Worm (Caenorhabditis elegans) whole organism, early embryonic: ENCODE results near the gene wdr-37.

Experiments used
- B0310.2 ChIP-seq: sonication (generic microtip); optimal IDR thresholded peaks from 2 replicates; lab custom pipeline; 2016; ENCODE audit warnings: mild to moderate bottlenecking, missing genetic modification characterization, missing compliant biosample characterization
- ama-1 ChIP-seq: fragments of 150-350 bp; optimal IDR thresholded peaks from 2 replicates; lab custom pipeline; 2014
- ets-7 ChIP-seq: sonication (generic microtip); optimal IDR thresholded peaks from 2 replicates; lab custom pipeline; 2016; ENCODE audit warnings: missing genotype, missing genetic modification characterization, missing compliant biosample characterization
- flt-1 ChIP-seq: fragments of 200-800 bp; sonication (Bioruptor generic); IDR thresholded peaks from 2 replicates; pipeline ENCODE4 v1.3.6; 2022; ENCODE audit warnings: missing genetic modification characterization, missing compliant biosample characterization
- hmg-4 ChIP-seq: fragments of 200-800 bp; sonication (Bioruptor generic); optimal IDR thresholded peaks from 2 replicates; lab custom pipeline; 2018; ENCODE audit warnings: mild to moderate bottlenecking, missing genetic modification characterization, missing compliant biosample characterization
- hnd-1 ChIP-seq: sonication (generic microtip); optimal IDR thresholded peaks from 2 replicates; lab custom pipeline; 2016; ENCODE audit warnings: missing genetic modification characterization, missing compliant biosample characterization
- pes-1 ChIP-seq: fragments of 200-800 bp; sonication (Bioruptor generic); IDR thresholded peaks from 2 replicates; pipeline ENCODE4 v1.3.6; 2022; ENCODE audit warnings: missing genetic modification reagents, missing genetic modification characterization, missing compliant biosample characterization
- sea-1 ChIP-seq: fragments of 200-800 bp; sonication (Bioruptor generic); conservative IDR thresholded peaks from 2 replicates; pipeline ENCODE4 v1.3.6; 2022; ENCODE audit warnings: missing genetic modification characterization, missing compliant biosample characterization
- tbx-11 ChIP-seq: fragments of 200-800 bp; sonication (Bioruptor generic); IDR thresholded peaks from 2 replicates; pipeline ENCODE4 v1.3.6; 2022; ENCODE audit warnings: missing genetic modification characterization, missing compliant biosample characterization
- tra-4 ChIP-seq: sonication (generic microtip); optimal IDR thresholded peaks from 2 replicates; lab custom pipeline; 2017; ENCODE audit warnings: missing genetic modification characterization, missing compliant biosample characterization

DNA sequence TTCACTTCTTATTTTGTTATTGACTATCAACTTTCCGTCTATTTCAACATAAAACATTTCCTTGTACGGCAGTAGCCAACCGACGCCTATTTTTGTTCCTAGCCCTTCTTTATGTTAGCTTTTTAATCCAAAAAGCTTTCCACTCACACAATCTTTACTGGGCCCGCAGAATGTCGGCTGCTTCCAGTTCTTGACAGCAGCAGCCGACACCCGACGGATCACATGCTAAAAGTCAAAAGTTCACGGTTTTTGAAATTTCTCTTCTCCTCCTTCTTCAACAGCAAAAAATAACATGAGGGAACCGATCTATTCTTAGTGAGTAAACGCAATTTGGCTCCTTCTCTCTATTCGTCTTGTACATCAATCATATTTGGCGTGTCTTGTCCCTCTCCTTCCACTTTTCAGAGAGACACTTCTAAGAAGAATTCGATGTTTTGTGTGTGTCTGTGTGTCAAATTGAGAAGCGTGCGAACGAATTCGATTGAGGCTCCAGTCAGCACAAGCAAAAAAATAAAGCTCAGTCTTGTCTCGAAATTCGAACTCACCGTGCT lies 32.6 kb upstream of the wdr-37 start:
- no peak for TF ChIP-seq ama-1 (lab: Kevin White, UChicago)
- no peak for TF ChIP-seq B0310.2 (tag; lab: Kevin White, UChicago)
- TF ChIP-seq tbx-11 (GFP tag; lab: Robert Waterston, UW): no peak
- TF ChIP-seq flt-1 (GFP tag; lab: Robert Waterston, UW): no peak
- no peak for TF ChIP-seq sea-1 (GFP tag; lab: Robert Waterston, UW)
- TF ChIP-seq pes-1 (GFP tag; lab: Robert Waterston, UW): no peak
- no peak for TF ChIP-seq tra-4 (tag; lab: Kevin White, UChicago)
- TF ChIP-seq ets-7: no peak
- no peak for TF ChIP-seq hnd-1 (tag; lab: Kevin White, UChicago)
- TF ChIP-seq hmg-4 (GFP tag; lab: Kevin White, UChicago): no peak
